Fruit fly (Drosophila melanogaster): ENCODE measurements around the gene CG7560.
A peak's percentile ranks its signal among the peaks of the same experiment; 100 is the strongest.

CG7560 gene

DNA sequence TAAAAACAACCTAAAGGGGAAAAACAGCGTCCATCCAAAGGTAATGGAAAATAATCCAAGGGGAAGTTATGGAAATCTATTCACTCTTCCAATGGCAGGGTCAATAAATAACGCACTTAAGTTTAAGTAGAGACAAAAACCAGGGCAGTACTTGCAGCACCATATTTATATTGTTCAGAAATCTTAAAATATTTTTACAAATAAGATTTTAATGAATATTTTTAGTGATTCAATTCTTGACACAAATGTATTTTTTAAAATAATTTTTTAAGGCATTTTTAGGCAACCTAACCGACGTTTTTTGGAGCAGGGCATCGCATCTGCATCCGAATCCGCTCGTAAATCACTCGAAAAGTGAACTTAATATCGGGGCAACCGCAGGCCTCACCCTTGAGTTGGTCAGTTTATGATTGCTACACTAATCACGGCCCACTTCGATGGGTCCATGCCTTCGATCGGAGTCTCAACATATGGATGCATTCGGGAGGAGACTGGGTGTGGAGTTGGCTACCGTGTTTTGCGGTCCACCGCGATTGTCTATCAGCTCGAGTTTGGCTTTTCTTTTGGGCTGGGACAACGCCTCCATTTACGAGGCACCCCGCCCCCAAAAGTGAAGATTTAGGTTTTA, 17.6 kb upstream of the CG7560 start (continued):
- TF ChIP-seq CG10565 (GFP tag; optimal IDR thresholded peaks at IDR 0.05) (no peak), CG12071 (GFP tag; optimal IDR thresholded peaks at IDR 0.05) (no peak), tin (GFP tag; optimal IDR thresholded peaks at IDR 0.05) (no peak), Dip3 (GFP tag; optimal IDR thresholded peaks at IDR 0.05) (no peak), CG30403 (GFP tag; optimal IDR thresholded peaks at IDR 0.05) (peak; percentile 45), exex (tag; optimal IDR thresholded peaks at IDR 0.05) (no peak), CG11504 (tag; optimal IDR thresholded peaks at IDR 0.05) (peak; percentile 50), sr (GFP tag; IDR thresholded peaks at IDR 0.05) (0 out of 3 replicates have a peak, but pooled peaks have one; percentile 3), az2 (GFP tag; optimal IDR thresholded peaks at IDR 0.05) (peak; percentile 22), CG9437 (GFP tag; optimal IDR thresholded peaks at IDR 0.05) (peak; percentile 26), CG18619 (GFP tag; optimal IDR thresholded peaks at IDR 0.05) (no peak), CG6765 (GFP tag; optimal IDR thresholded peaks at IDR 0.05) (no peak), fd96Cb (tag; optimal IDR thresholded peaks at IDR 0.05) (no peak), Lhr (GFP tag; optimal IDR thresholded peaks at IDR 0.05) (no peak), gem (tag; optimal IDR thresholded peaks at IDR 0.05) (peak; percentile 55), CG15011 (GFP tag; optimal IDR thresholded peaks at IDR 0.05) (no peak), CG9817 (tag; optimal IDR thresholded peaks at IDR 0.05) (no peak), Oli (tag; optimal IDR thresholded peaks at IDR 0.05) (peak; percentile 49), D (optimal IDR thresholded peaks at IDR 0.05) (no peak), D (GFP tag; optimal IDR thresholded peaks at IDR 0.05) (peak; percentile 30), jumu (GFP tag; optimal IDR thresholded peaks at IDR 0.05) (no peak), ham (GFP tag; IDR thresholded peaks at IDR 0.05) (no peak), rib (GFP tag; IDR thresholded peaks at IDR 0.05) (0 out of 2 replicates have a peak, but pooled peaks have one; percentile 11), gce (GFP tag; IDR thresholded peaks at IDR 0.05) (no peak), ara (GFP tag; IDR thresholded peaks at IDR 0.05) (no peak), CG14441 (GFP tag; IDR thresholded peaks at IDR 0.05) (no peak), ac (GFP tag; optimal IDR thresholded peaks at IDR 0.05) (no peak), run (tag; optimal IDR thresholded peaks at IDR 0.05) (peak; percentile 65), Opbp (GFP tag; IDR thresholded peaks at IDR 0.05; ENCODE audit: partially characterized antibody) (no peak), fd102C (GFP tag; optimal IDR thresholded peaks at IDR 0.05) (no peak), CG12391 (tag; optimal IDR thresholded peaks at IDR 0.05) (peak; percentile 31), CG1603 (tag; optimal IDR thresholded peaks at IDR 0.05) (no peak), pum (GFP tag; optimal IDR thresholded peaks at IDR 0.05) (no peak), dmrt11E (tag; optimal IDR thresholded peaks at IDR 0.05) (peak; percentile 11), hb (GFP tag; IDR thresholded peaks at IDR 0.05; ENCODE audit: partially characterized antibody) (no peak), CkIIα-i1 (GFP tag; IDR thresholded peaks at IDR 0.05) (no peak), CG32532 (GFP tag; IDR thresholded peaks at IDR 0.05) (peak; percentile 19; the same call in 1 of the 2 replicates), grau (tag; optimal IDR thresholded peaks at IDR 0.05) (peak; percentile 78), sens-2 (GFP tag; IDR thresholded peaks at IDR 0.05) (no peak), sens (GFP tag) (peak; percentile 77), CG10979 (tag; optimal IDR thresholded peaks at IDR 0.05) (peak; percentile 16), CG12219 (GFP tag; optimal IDR thresholded peaks at IDR 0.05) (no peak), CG3065 (GFP tag; optimal IDR thresholded peaks at IDR 0.05) (no peak), chinmo (GFP tag; IDR thresholded peaks at IDR 0.05; ENCODE audit: partially characterized antibody) (no peak), HLH3B (GFP tag; IDR thresholded peaks at IDR 0.05) (0 out of 2 replicates have a peak, but pooled peaks have one; percentile 17), CG6791 (GFP tag; IDR thresholded peaks at IDR 0.05; ENCODE audit: partially characterized antibody) (no peak), CG3281 (GFP tag; optimal IDR thresholded peaks at IDR 0.05) (no peak), Max (GFP tag; optimal IDR thresholded peaks at IDR 0.05) (no peak), CG10267 (tag; optimal IDR thresholded peaks at IDR 0.05) (peak; percentile 1)
